Worm (Caenorhabditis elegans) whole organism, midembryonic: ENCODE data around the gene K12H6.12.

Experiments
- T22C8.4 ChIP-seq: fragments of 200-800 bp; sonication (Bioruptor generic); IDR thresholded peaks from 2 replicates; pipeline ENCODE4 v1.3.6; 2022; ENCODE audit warnings: missing genetic modification characterization, missing compliant biosample characterization
- cog-1 ChIP-seq: sonication (generic microtip); optimal IDR thresholded peaks from 2 replicates; lab custom pipeline; 2016; ENCODE audit warnings: missing genetic modification characterization, missing compliant biosample characterization
- flt-1 ChIP-seq: fragments of 200-800 bp; sonication (Bioruptor generic); IDR thresholded peaks from 2 replicates; pipeline ENCODE4 v1.3.6; 2022; ENCODE audit warnings: missing genetic modification characterization, missing compliant biosample characterization
- klf-2 ChIP-seq: fragments of 200-800 bp; sonication (Bioruptor generic); conservative IDR thresholded peaks from 2 replicates; pipeline ENCODE4 v1.3.6; 2022; ENCODE audit warnings: missing genetic modification reagents, missing genetic modification characterization, missing compliant biosample characterization
- med-1 ChIP-seq: sonication (generic microtip); optimal IDR thresholded peaks from 2 replicates; lab custom pipeline; 2017; ENCODE audit warnings: missing genetic modification characterization, mild to moderate bottlenecking, missing compliant biosample characterization, antibody characterized with exemption, missing genetic modification reagents; ENCODE audit not compliant: insufficient read depth
- ref-1 ChIP-seq: fragments of 200-800 bp; sonication (Bioruptor generic); conservative IDR thresholded peaks from 2 replicates; pipeline ENCODE4 v1.3.6; 2022; ENCODE audit warnings: missing genetic modification reagents, missing genetic modification characterization, missing compliant biosample characterization
- tab-1 ChIP-seq: fragments of 200-800 bp; sonication (Bioruptor generic); IDR thresholded peaks from 2 replicates; pipeline ENCODE4 v1.3.6; 2022; ENCODE audit warnings: missing genetic modification characterization, missing compliant biosample characterization
- ztf-23 ChIP-seq: fragments of 200-800 bp; sonication (Bioruptor generic); IDR thresholded peaks from 2 replicates; pipeline ENCODE4 v1.3.6; 2022; ENCODE audit warnings: missing genetic modification reagents, missing genetic modification characterization, missing compliant biosample characterization
- ztf-29 ChIP-seq: fragments of 200-800 bp; sonication (Bioruptor generic); IDR thresholded peaks from 2 replicates; pipeline ENCODE4 v1.3.6; 2022; ENCODE audit warnings: missing genetic modification reagents, missing genetic modification characterization, missing compliant biosample characterization

Gene K12H6.12

DNA sequence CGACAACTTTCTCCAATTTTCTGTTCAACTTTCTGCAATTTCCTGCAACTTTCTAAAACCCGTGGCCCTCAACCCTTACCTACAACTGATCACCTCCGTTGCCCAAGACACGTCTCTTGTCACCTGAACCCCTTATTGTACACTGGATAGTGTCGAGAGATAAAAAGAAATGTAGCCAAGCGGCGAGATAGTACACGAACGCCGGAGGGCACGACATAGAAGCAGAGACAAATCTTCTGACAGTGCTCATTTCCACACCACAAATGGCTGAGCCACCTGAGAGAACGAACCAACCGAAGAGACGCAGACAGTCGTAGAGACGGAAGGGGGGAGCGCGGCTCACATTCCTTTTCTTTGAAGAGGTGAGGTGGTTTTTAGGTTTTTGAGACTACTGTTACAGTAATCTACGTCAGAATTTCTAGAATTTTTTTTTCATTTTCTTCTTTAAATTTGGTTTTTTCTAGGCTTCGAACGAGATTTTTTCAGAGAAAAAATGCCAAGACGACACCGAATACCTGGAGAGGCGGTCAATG is at the start of gene K12H6.12:
TSS of gene K12H6.12 (plus strand) at position 483 of the 533 bp plus-strand sequence.
- no peak for TF ChIP-seq med-1 (GFP tag; lab: Kevin White, UChicago)
- TF ChIP-seq ztf-23 (GFP tag; lab: Robert Waterston, UW) = no peak
- TF ChIP-seq T22C8.4 (GFP tag; lab: Robert Waterston, UW) = no peak
- no peak for TF ChIP-seq ztf-29 (GFP tag; lab: Robert Waterston, UW)
- TF ChIP-seq tab-1 (GFP tag; lab: Robert Waterston, UW) = no peak
- TF ChIP-seq cog-1 (tag; lab: Kevin White, UChicago) = no peak
- TF ChIP-seq flt-1 (GFP tag; lab: Robert Waterston, UW) = no peak
- no peak for TF ChIP-seq ref-1
- TF ChIP-seq klf-2 (GFP tag; lab: Robert Waterston, UW) = no peak

DNA sequence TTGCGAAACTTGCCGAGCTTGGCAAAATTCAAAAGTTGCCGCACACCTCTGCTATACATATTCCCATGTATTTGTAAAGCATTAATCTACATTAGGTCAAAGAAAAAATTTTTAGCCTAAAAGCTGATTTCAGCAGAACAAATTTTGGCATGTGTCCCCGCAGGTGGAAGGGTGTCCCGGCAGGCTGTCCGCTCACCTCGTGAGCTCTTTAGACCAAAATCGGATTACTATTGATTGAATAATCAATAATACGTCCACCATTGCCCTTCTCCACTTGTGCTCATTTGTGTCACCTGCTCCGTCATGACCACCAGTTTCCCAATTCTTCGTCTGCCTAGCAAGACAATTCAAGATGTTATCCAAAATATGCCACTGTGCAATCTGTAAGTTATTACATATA is 49.5 kb upstream of the K12H6.12 start, which contains the start of gene fbxb-107:
TSS of gene fbxb-107 (plus strand) at position 297 of the 400 bp plus-strand sequence.
- TF ChIP-seq T22C8.4 (GFP tag; lab: Robert Waterston, UW) (peak; percentile 18; the same call in 1 of the 2 replicates), flt-1 (GFP tag; lab: Robert Waterston, UW) (no peak)

DNA sequence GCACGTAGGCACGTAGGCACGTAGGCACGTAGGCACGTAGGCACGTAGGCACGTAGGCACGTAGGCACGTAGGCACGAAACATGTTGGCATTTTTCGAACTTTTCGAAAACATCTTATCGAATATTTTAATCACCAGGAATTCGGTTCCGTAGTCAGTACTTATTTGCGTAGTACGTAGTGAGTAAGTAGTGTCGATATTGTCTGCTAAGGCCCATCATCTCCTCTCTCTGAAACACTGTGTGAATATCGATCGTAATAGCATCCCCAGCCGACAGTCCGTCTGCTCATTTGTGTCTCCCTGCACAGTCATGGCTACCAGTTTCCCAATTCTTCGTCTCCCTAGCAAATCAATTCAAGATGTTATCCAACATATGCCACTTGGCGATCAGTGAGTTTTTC is 45.8 kb upstream of the K12H6.12 start, which contains the start of gene fbxb-106:
TSS of gene fbxb-106 (plus strand) at position 301 of the 400 bp plus-strand sequence.
- TF ChIP-seq med-1 (GFP tag; lab: Kevin White, UChicago) = no peak
- TF ChIP-seq ztf-23 (GFP tag; lab: Robert Waterston, UW) = no peak
- TF ChIP-seq cog-1 (tag; lab: Kevin White, UChicago) = no peak
- TF ChIP-seq T22C8.4 (GFP tag; lab: Robert Waterston, UW) = no peak
- TF ChIP-seq tab-1 (GFP tag; lab: Robert Waterston, UW) = no peak

DNA sequence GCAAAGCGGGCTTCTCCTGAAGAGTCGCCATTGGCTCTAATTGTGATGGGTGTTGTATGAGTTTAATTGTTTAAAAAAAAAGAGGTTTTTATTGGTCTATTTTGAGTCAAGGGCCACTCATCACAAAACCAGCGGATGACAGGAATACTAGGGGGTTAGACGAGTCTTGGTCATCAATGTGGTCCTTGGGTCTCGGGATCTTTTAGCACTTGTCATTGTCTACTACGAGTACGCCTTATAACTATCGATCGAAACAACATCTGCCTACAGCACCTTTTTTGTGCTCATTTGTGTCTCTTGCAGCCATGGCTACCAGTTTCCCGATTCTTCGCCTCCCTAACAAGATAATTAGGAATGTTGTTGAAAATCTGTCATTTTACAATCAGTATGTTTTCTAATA is 43.3 kb upstream of the K12H6.12 start, which contains the start of gene fbxb-108:
TSS of gene fbxb-108 (plus strand) at position 301 of the 400 bp plus-strand sequence.
- TF ChIP-seq ztf-29 (GFP tag; lab: Robert Waterston, UW) (no peak), med-1 (GFP tag; lab: Kevin White, UChicago) (no peak), flt-1 (GFP tag; lab: Robert Waterston, UW) (no peak), tab-1 (GFP tag; lab: Robert Waterston, UW) (no peak), ref-1 (no peak), cog-1 (tag; lab: Kevin White, UChicago) (no peak), ztf-23 (GFP tag; lab: Robert Waterston, UW) (no peak), klf-2 (GFP tag; lab: Robert Waterston, UW) (no peak), T22C8.4 (GFP tag; lab: Robert Waterston, UW) (no peak)

DNA sequence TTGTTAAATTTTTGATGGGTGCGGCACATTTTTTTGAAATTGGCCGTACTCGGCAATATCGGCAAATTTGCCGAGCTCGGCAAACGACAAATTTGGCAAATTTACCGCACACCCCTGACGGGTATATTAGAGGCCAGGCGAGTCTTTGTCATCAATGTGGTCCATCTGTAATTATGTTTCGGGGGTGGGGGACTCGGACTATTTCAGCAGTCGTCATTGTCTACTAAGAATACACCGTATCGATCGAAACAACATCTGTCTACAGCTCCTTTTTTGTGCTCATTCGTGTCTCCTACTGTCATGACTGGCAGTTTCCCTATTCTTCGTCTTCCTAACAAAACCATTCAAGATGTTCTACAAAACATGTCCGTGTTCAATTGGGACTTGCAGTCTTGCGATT is 41.6 kb upstream of the K12H6.12 start, which contains the start of gene F08D12.15:
TSS of gene F08D12.15 (plus strand) at position 301 of the 400 bp plus-strand sequence.
- TF ChIP-seq klf-2 (GFP tag; lab: Robert Waterston, UW) (0 out of 2 replicates have a peak, but pooled peaks have one; percentile 5), T22C8.4 (GFP tag; lab: Robert Waterston, UW) (no peak)

DNA sequence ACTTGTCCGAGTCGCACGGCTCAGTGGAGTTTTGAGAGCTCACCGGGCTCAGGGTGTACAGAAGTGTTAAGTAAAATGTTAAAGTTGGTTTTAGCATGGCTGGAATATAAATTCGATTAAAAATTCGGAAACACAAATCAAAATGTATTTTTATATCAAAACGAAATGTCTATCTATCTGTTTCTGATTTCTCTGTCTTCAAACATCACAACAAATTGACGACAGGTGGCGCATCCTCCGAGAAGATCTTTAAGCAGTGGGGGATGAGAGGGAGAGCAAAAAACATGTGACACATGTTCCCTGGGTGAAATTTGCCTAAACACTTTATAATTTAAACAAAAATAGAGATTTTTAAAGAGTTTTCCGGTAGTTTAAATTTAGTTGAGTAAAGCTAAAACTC is 38.9 kb upstream of the K12H6.12 start, which contains the start of gene F08D12.7:
TSS of gene F08D12.7 (minus strand) at position 101 of the 400 bp plus-strand sequence.
- TF ChIP-seq flt-1 (GFP tag; lab: Robert Waterston, UW) (no peak), med-1 (GFP tag; lab: Kevin White, UChicago) (no peak), ztf-23 (GFP tag; lab: Robert Waterston, UW) (no peak), klf-2 (GFP tag; lab: Robert Waterston, UW) (no peak)

DNA sequence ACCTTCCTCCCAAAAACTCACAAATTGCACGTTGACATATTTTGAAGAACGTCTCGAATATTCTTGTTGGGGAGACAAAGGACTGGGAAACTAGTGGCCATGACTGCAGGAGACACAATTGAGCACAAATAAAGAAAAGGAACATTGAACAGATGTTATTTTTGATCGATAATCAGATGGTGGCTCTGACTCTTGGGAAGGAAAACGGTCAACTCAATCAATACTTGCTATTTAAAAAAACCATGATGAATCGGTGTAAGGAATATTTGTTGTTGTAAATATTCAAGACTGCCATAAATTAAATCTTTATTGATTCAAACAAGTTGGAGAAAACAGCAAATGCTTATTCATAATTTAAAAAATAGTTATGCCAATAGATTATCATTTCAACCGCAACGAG is 37.2 kb upstream of the K12H6.12 start, which contains the start of gene fbxb-105:
TSS of gene fbxb-105 (minus strand) at position 101 of the 400 bp plus-strand sequence.
- no peak for TF ChIP-seq cog-1 (tag; lab: Kevin White, UChicago)
- TF ChIP-seq flt-1 (GFP tag; lab: Robert Waterston, UW) = no peak
- no peak for TF ChIP-seq ztf-23 (GFP tag; lab: Robert Waterston, UW)
- no peak for TF ChIP-seq tab-1 (GFP tag; lab: Robert Waterston, UW)
- TF ChIP-seq ref-1 = no peak
- no peak for TF ChIP-seq med-1 (GFP tag; lab: Kevin White, UChicago)
- TF ChIP-seq ztf-29 (GFP tag; lab: Robert Waterston, UW) = no peak
- TF ChIP-seq klf-2 (GFP tag; lab: Robert Waterston, UW) = no peak
- no peak for TF ChIP-seq T22C8.4 (GFP tag; lab: Robert Waterston, UW)

DNA sequence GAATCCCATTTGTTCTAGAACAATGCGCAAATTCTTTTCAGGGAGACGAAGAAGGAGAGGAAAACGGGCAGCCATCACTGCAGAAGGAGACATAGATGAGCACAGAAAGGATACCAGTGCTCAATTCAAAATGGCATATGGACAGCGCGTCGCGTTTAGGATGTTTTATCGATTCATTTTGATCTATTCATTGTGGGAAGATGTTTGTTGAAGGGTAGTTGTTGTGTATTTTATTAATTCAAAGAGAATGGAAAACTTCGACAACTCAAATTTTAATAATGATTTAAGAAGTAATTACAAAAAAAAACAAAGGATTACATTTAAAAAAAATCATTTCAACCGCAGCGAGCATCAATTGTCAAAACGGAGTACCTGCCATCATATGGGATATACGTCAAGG is 35.8 kb upstream of the K12H6.12 start, which contains the start of gene sdz-10:
TSS of gene sdz-10 (minus strand) at position 101 of the 400 bp plus-strand sequence.
- TF ChIP-seq ztf-23 (GFP tag; lab: Robert Waterston, UW) (no peak), med-1 (GFP tag; lab: Kevin White, UChicago) (no peak), T22C8.4 (GFP tag; lab: Robert Waterston, UW) (no peak), cog-1 (tag; lab: Kevin White, UChicago) (no peak), ztf-29 (GFP tag; lab: Robert Waterston, UW) (no peak), klf-2 (GFP tag; lab: Robert Waterston, UW) (no peak), ref-1 (no peak), tab-1 (GFP tag; lab: Robert Waterston, UW) (no peak), flt-1 (GFP tag; lab: Robert Waterston, UW) (no peak)

DNA sequence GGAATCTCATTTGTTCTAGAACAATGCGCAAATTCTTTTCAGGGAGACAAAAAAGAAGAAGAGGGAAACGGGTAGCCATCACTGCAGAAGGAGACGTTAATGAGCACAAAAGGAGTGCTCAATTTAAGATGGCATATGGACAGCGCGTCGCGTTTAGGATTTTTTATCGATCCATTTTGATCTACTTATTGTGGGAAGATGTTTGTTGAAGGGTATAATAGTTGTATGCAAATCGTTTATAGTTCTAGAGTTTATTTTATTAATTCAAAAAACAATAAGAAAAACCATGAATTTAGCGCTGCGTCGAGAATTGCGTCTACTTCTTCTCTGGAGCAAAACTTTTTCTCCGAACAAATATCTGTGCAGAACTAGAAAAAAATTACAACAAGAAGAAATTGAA is 34.4 kb upstream of the K12H6.12 start, which contains the start of gene sdz-9:
TSS of gene sdz-9 (minus strand) at position 101 of the 400 bp plus-strand sequence.
- TF ChIP-seq T22C8.4 (GFP tag; lab: Robert Waterston, UW) = no peak
- no peak for TF ChIP-seq flt-1 (GFP tag; lab: Robert Waterston, UW)
- TF ChIP-seq klf-2 (GFP tag; lab: Robert Waterston, UW) = no peak
- TF ChIP-seq ref-1 = no peak
- no peak for TF ChIP-seq med-1 (GFP tag; lab: Kevin White, UChicago)
- no peak for TF ChIP-seq tab-1 (GFP tag; lab: Robert Waterston, UW)
- TF ChIP-seq ztf-23 (GFP tag; lab: Robert Waterston, UW) = no peak
- no peak for TF ChIP-seq ztf-29 (GFP tag; lab: Robert Waterston, UW)
- TF ChIP-seq cog-1 (tag; lab: Kevin White, UChicago) = no peak
